Fruit fly (Drosophila melanogaster): ENCODE measurements around the gene CG10428.

CG10428 gene

DNA sequence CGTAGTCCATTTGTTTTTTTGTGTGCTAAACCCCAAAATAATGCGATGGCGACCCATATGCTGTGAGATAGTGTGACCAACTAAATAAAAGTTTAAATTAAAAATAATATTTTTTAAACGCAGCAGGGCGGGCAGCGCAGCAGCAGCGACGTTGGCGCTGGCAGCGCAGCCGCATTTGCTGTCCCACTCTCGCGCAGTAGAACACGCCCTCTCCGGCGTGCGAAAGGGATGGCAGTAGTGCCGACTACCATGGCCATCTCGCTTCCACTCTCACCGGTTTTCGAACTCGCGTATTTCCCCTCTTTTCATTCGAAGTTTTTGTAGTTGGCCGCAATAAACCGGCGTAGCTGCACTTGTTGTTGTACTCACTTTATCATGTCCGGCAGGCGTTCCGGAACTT is 12.6 kb upstream of the CG10428 start (continued):
- TF ChIP-seq B-H2 (GFP tag; optimal IDR thresholded peaks at IDR 0.05) (peak; percentile 1), CG42726 (GFP tag; IDR thresholded peaks at IDR 0.05; ENCODE audit: partially characterized antibody) (peak; percentile 78; the same call in 1 of the 2 replicates), tgo (GFP tag; IDR thresholded peaks at IDR 0.05) (no peak), CG17829 (tag; optimal IDR thresholded peaks at IDR 0.05) (peak; percentile 30), sr (GFP tag; IDR thresholded peaks at IDR 0.05) (peak; percentile 43; the same call in 1 of the 3 replicates), CG3838 (GFP tag; optimal IDR thresholded peaks at IDR 0.05) (no peak), amos (GFP tag; IDR thresholded peaks at IDR 0.05; ENCODE audit: partially characterized antibody) (no peak), HmgZ (tag; optimal IDR thresholded peaks at IDR 0.05) (peak; percentile 38), ewg (GFP tag; optimal IDR thresholded peaks at IDR 0.05) (peak; percentile 80), CoRest (tag; optimal IDR thresholded peaks at IDR 0.05) (peak; percentile 58), chm (GFP tag; IDR thresholded peaks at IDR 0.05) (peak; percentile 58; the same call in 1 of the 2 replicates), CG1832 (GFP tag; optimal IDR thresholded peaks at IDR 0.05) (peak; percentile 99), Xrp1 (GFP tag; IDR thresholded peaks at IDR 0.05) (0 out of 2 replicates have a peak, but pooled peaks have one; percentile 16)

dm6 chr2L:18943309-18943708 is 5.4 kb upstream of the CG10428 start:
- TF ChIP-seq Med (GFP tag), result peak; percentile 38
- peak; percentile 82 for TF ChIP-seq nom (GFP tag; optimal IDR thresholded peaks at IDR 0.05)
- peak; percentile 11 for TF ChIP-seq nau (GFP tag; optimal IDR thresholded peaks at IDR 0.05)
- TF ChIP-seq CG5953 (GFP tag; IDR thresholded peaks at IDR 0.05), result no peak
- no peak for TF ChIP-seq Nf-YC (tag; optimal IDR thresholded peaks at IDR 0.05)
- no peak for TF ChIP-seq Nf-YA (GFP tag; IDR thresholded peaks at IDR 0.05)
- no peak for TF ChIP-seq slp2 (GFP tag; optimal IDR thresholded peaks at IDR 0.05)
- peak in 1 of 2 experiments; percentile 38 for TF ChIP-seq bsh (GFP tag; optimal IDR thresholded peaks at IDR 0.05)
- no peak for TF ChIP-seq CG7745 (tag; optimal IDR thresholded peaks at IDR 0.05)
- TF ChIP-seq klu (GFP tag; IDR thresholded peaks at IDR 0.05), result no peak
- TF ChIP-seq CG8478 (optimal IDR thresholded peaks at IDR 0.05), result no peak
- no peak for TF ChIP-seq dmrt11E (tag; optimal IDR thresholded peaks at IDR 0.05)

- TF ChIP-seq CG5953 (GFP tag; IDR thresholded peaks at IDR 0.05), result no peak
- no peak for TF ChIP-seq Dip3 (GFP tag; optimal IDR thresholded peaks at IDR 0.05)
- no peak for TF ChIP-seq CG32532 (GFP tag; IDR thresholded peaks at IDR 0.05)
- TF ChIP-seq CG4617 (GFP tag; optimal IDR thresholded peaks at IDR 0.05; ENCODE audit: borderline replicate concordance), result no peak
- peak; percentile 97 for TF ChIP-seq CG2116 (GFP tag; optimal IDR thresholded peaks at IDR 0.05)
- peak; percentile 13 for TF ChIP-seq phol (tag; optimal IDR thresholded peaks at IDR 0.05)
- no peak for TF ChIP-seq Blimp-1 (GFP tag; optimal IDR thresholded peaks at IDR 0.05)
- TF ChIP-seq CTCF (GFP tag; optimal IDR thresholded peaks at IDR 0.05), result peak; percentile 28
- TF ChIP-seq stwl (tag; optimal IDR thresholded peaks at IDR 0.05), result peak; percentile 54
- TF ChIP-seq ab (GFP tag; optimal IDR thresholded peaks at IDR 0.05), result no peak
- peak; percentile 70 for TF ChIP-seq Sin3A (optimal IDR thresholded peaks at IDR 0.05)
- no peak for TF ChIP-seq sd (tag; optimal IDR thresholded peaks at IDR 0.05)
- TF ChIP-seq PHDP (tag; optimal IDR thresholded peaks at IDR 0.05), result peak; percentile 23
- no peak for TF ChIP-seq CG2712 (tag; optimal IDR thresholded peaks at IDR 0.05)
- TF ChIP-seq cato (GFP tag; optimal IDR thresholded peaks at IDR 0.05; ENCODE audit: borderline replicate concordance), result no peak
- TF ChIP-seq Pdp1 (GFP tag; optimal IDR thresholded peaks at IDR 0.05), result peak in 1 of 2 experiments; percentile 99
- TF ChIP-seq CG6254 (GFP tag; optimal IDR thresholded peaks at IDR 0.05), result no peak
- no peak for TF ChIP-seq CG18476 (GFP tag; optimal IDR thresholded peaks at IDR 0.05)
- peak; percentile 44 for TF ChIP-seq CG14710 (tag; optimal IDR thresholded peaks at IDR 0.05)
- peak; percentile 73 for TF ChIP-seq sens (GFP tag)
- TF ChIP-seq CG1603 (tag; optimal IDR thresholded peaks at IDR 0.05), result peak; percentile 26
- peak; percentile 8 for TF ChIP-seq trem (tag; optimal IDR thresholded peaks at IDR 0.05)
- TF ChIP-seq ase (GFP tag; IDR thresholded peaks at IDR 0.05), result no peak
- TF ChIP-seq CG6272 (GFP tag; IDR thresholded peaks at IDR 0.05), result no peak
- TF ChIP-seq Sry-δ (GFP tag; optimal IDR thresholded peaks at IDR 0.05), result peak; percentile 81
- no peak for TF ChIP-seq CG18599 (GFP tag; optimal IDR thresholded peaks at IDR 0.05)
Measured at dm6 chr2L:18943797-18944174, 4.9 kb upstream of the CG10428 start, which contains the start of gene ssp3. TSS of gene ssp3 (minus strand) at chr2L:18943960.
